Worm (Caenorhabditis elegans): Measurements from ENCODE around the gene srj-21.

The srj-21 gene

ce11 chrV:10729456-10729904, 15.7 kb upstream of the srj-21 start:
- TF ChIP-seq pat-9 (tag; optimal IDR thresholded peaks at IDR 0.05) (no peak), dve-1 (tag; optimal IDR thresholded peaks at IDR 0.05) (peak; percentile 66), pqm-1 (tag; optimal IDR thresholded peaks at IDR 0.05) (peak; percentile 21), hlh-30 (tag; optimal IDR thresholded peaks at IDR 0.05; ENCODE audit: insufficient read depth) (peak; percentile 7), elt-2 (tag; optimal IDR thresholded peaks at IDR 0.05) (peak; percentile 45), tbx-7 (tag; optimal IDR thresholded peaks at IDR 0.05) (no peak)

- no peak for TF ChIP-seq K09A11.1 (tag; optimal IDR thresholded peaks at IDR 0.05; ENCODE audit: insufficient read depth)
- TF ChIP-seq unc-55 (GFP tag; optimal IDR thresholded peaks at IDR 0.05), result peak; percentile 47
Measured at ce11 chrV:10730824-10731416, 14.2 kb upstream of the srj-21 start.

- TF ChIP-seq fax-1 (tag; optimal IDR thresholded peaks at IDR 0.05) (no peak), hlh-8 (tag; optimal IDR thresholded peaks at IDR 0.05) (no peak), syd-9 (tag; optimal IDR thresholded peaks at IDR 0.05) (no peak), elt-2 (tag; optimal IDR thresholded peaks at IDR 0.05) (peak; percentile 94), nhr-11 (tag; optimal IDR thresholded peaks at IDR 0.05) (no peak), hlh-13 (GFP tag; optimal IDR thresholded peaks at IDR 0.05) (no peak), sdc-2 (tag; optimal IDR thresholded peaks at IDR 0.05) (no peak)
Measured at ce11 chrV:10731989-10732472, 13.1 kb upstream of the srj-21 start, which contains the start of gene T28B11.1. Gene T28B11.1, minus strand, starts transcription at chrV:10732422.

- no peak for TF ChIP-seq eyg-1 (tag; optimal IDR thresholded peaks at IDR 0.05)
- TF ChIP-seq ref-2 (tag; optimal IDR thresholded peaks at IDR 0.05), result no peak
- TF ChIP-seq dve-1 (tag; optimal IDR thresholded peaks at IDR 0.05), result no peak
- no peak for TF ChIP-seq syd-9 (tag; optimal IDR thresholded peaks at IDR 0.05)
- TF ChIP-seq tbx-7 (tag; optimal IDR thresholded peaks at IDR 0.05), result peak; percentile 34
- peak; percentile 21 for TF ChIP-seq zip-5 (tag; optimal IDR thresholded peaks at IDR 0.05)
- TF ChIP-seq hlh-30 (tag; optimal IDR thresholded peaks at IDR 0.05; ENCODE audit: insufficient read depth), result no peak
- no peak for TF ChIP-seq pqm-1 (tag; optimal IDR thresholded peaks at IDR 0.05)
- TF ChIP-seq elt-4 (tag; optimal IDR thresholded peaks at IDR 0.05), result no peak
- TF ChIP-seq ceh-48 (tag; optimal IDR thresholded peaks at IDR 0.05), result no peak
- TF ChIP-seq ceh-30 (tag; optimal IDR thresholded peaks at IDR 0.05), result no peak
- TF ChIP-seq tbx-2 (tag; optimal IDR thresholded peaks at IDR 0.05), result peak; percentile 57
- peak; percentile 59 for TF ChIP-seq ceh-31 (tag; optimal IDR thresholded peaks at IDR 0.05)
- peak; percentile 28 for TF ChIP-seq ets-4 (tag; optimal IDR thresholded peaks at IDR 0.05)
- TF ChIP-seq C08G9.2 (tag; optimal IDR thresholded peaks at IDR 0.05), result peak; percentile 74
- TF ChIP-seq rnt-1 (tag; optimal IDR thresholded peaks at IDR 0.05), result no peak
- peak; percentile 53 for TF ChIP-seq ceh-2 (tag; optimal IDR thresholded peaks at IDR 0.05)
- peak; percentile 29 for TF ChIP-seq fax-1 (tag; optimal IDR thresholded peaks at IDR 0.05)
- TF ChIP-seq nfya-1 (tag; optimal IDR thresholded peaks at IDR 0.05), result no peak
- no peak for TF ChIP-seq ceh-18 (tag; optimal IDR thresholded peaks at IDR 0.05)
Measured at ce11 chrV:10736756-10737155, 8.4 kb upstream of the srj-21 start, which contains the start of the genes mre-11 and wdr-5.3. Gene mre-11, minus strand, starts transcription at chrV:10736868. Gene wdr-5.3, plus strand, starts transcription at chrV:10737116.

ce11 chrV:10741357-10741756, 3.8 kb upstream of the srj-21 start, which contains the start of gene ZC302.3:
Gene ZC302.3, minus strand, starts transcription at chrV:10741457.
- TF ChIP-seq ceh-6 (GFP tag; optimal IDR thresholded peaks at IDR 0.05), result no peak
- TF ChIP-seq unc-86 (tag; optimal IDR thresholded peaks at IDR 0.05), result no peak

ce11 chrV:10743649-10744048, 1.5 kb upstream of the srj-21 start, which contains the start of gene srj-22:
Gene srj-22, minus strand, starts transcription at chrV:10743749.
- TF ChIP-seq ref-2 (tag; optimal IDR thresholded peaks at IDR 0.05), result no peak
- no peak for TF ChIP-seq F13H6.1 (tag; optimal IDR thresholded peaks at IDR 0.05)
- TF ChIP-seq ceh-22 (tag; optimal IDR thresholded peaks at IDR 0.05), result no peak
- TF ChIP-seq T23F11.4 (GFP tag; optimal IDR thresholded peaks at IDR 0.05), result no peak
- TF ChIP-seq hlh-6 (tag; optimal IDR thresholded peaks at IDR 0.05), result no peak
- TF ChIP-seq ets-4 (tag; optimal IDR thresholded peaks at IDR 0.05), result no peak
- TF ChIP-seq ceh-48 (tag; optimal IDR thresholded peaks at IDR 0.05), result no peak
- TF ChIP-seq lin-11 (tag; optimal IDR thresholded peaks at IDR 0.05), result no peak
- TF ChIP-seq pha-4 (tag; optimal IDR thresholded peaks at IDR 0.05), result no peak
- TF ChIP-seq pag-3 (tag; optimal IDR thresholded peaks at IDR 0.05; ENCODE audit: borderline replicate concordance), result no peak
- no peak for TF ChIP-seq ceh-31 (tag; optimal IDR thresholded peaks at IDR 0.05)
- TF ChIP-seq rnt-1 (tag; optimal IDR thresholded peaks at IDR 0.05), result no peak
- TF ChIP-seq ceh-18 (tag; optimal IDR thresholded peaks at IDR 0.05), result no peak
- no peak for TF ChIP-seq dmd-4 (tag; optimal IDR thresholded peaks at IDR 0.05; ENCODE audit: borderline replicate concordance)
